Worm (Caenorhabditis elegans): Measurements from ENCODE around the gene T03F6.9.

DNA sequence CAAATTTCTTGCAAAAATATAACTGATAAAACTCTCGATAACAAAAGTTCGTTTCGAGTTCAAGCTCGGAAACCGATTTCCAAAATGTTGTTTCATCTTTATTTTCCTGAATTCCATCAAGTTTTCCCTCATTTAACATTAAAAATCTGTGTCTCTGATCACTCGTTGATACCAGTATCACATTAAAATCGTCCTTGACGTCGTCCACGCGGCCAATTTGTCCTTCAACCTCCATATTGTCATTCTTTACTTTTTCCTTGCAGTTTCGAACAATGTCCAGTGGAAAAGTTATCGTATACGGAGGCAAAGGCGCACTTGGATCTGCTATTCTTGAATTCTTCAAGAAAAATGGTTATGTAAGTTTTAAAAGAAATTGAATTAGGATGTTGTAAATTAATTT, 22.8 kb upstream of the T03F6.9 start, which contains the start of gene qdpr-1:
- no peak for TF ChIP-seq unc-62 (GFP tag; optimal IDR thresholded peaks at IDR 0.05)
- TF ChIP-seq lin-35 (GFP tag; optimal IDR thresholded peaks at IDR 0.05), result no peak
- no peak for TF ChIP-seq ztf-18 (tag; optimal IDR thresholded peaks at IDR 0.05)
- TF ChIP-seq attf-5 (GFP tag; optimal IDR thresholded peaks at IDR 0.05), result no peak
- no peak for TF ChIP-seq C17E4.6 (GFP tag; IDR thresholded peaks at IDR 0.05)
- no peak for TF ChIP-seq ets-4 (GFP tag; optimal IDR thresholded peaks at IDR 0.05)
